Fruit fly (Drosophila melanogaster) Kc167 (cell line): Measurements from ENCODE around the gene mRpL24.

Experiments
- Myc ChIP-seq: fragments of >200 bp; optimal IDR thresholded peaks from 2 replicates; lab custom pipeline; 2017; ENCODE audit warnings: missing external identifiers
- Sin3A ChIP-seq: fragments of >200 bp; optimal IDR thresholded peaks from 2 replicates; lab custom pipeline; 2018; ENCODE audit warnings: missing external identifiers
- h ChIP-seq: fragments of >200 bp; optimal IDR thresholded peaks from 3 replicates; lab custom pipeline; 2018; ENCODE audit warnings: missing external identifiers
- insv ChIP-seq: fragments of >200 bp; optimal IDR thresholded peaks from 3 replicates; lab custom pipeline; 2018; ENCODE audit warnings: missing external identifiers
- psq ChIP-seq: fragments of >200 bp; optimal IDR thresholded peaks from 2 replicates; lab custom pipeline; 2017; ENCODE audit warnings: missing external identifiers
- ttk ChIP-seq: sonication (Bioruptor generic); optimal IDR thresholded peaks from 2 replicates; lab custom pipeline; 2017; ENCODE audit warnings: missing external identifiers

mRpL24 gene

dm6 chr2L:4945300-4945699, at the start of gene mRpL24, which contains the start of gene betaggt-I:
Gene mRpL24 (minus strand): TSS chr2L:4945361.
Gene betaggt-I (plus strand): TSS chr2L:4945579.
- TF ChIP-seq ttk (lab: Kevin White, UChicago) = no peak
- TF ChIP-seq h (lab: Kevin White, UChicago) = no peak
- TF ChIP-seq Myc (lab: Kevin White, UChicago) = no peak
- TF ChIP-seq Sin3A (lab: Kevin White, UChicago) = no peak
- no peak for TF ChIP-seq insv (lab: Kevin White, UChicago)
- no peak for TF ChIP-seq psq

dm6 chr2L:4982098-4982646, 37.0 kb upstream of the mRpL24 start:
- TF ChIP-seq Myc (lab: Kevin White, UChicago) (no peak), psq (no peak), ttk (lab: Kevin White, UChicago) (no peak), Sin3A (lab: Kevin White, UChicago) (no peak), h (lab: Kevin White, UChicago) (no peak), insv (lab: Kevin White, UChicago) (no peak)

- TF ChIP-seq psq = no peak
- TF ChIP-seq h (lab: Kevin White, UChicago) = no peak
- TF ChIP-seq insv (lab: Kevin White, UChicago) = no peak
- no peak for TF ChIP-seq Myc (lab: Kevin White, UChicago)
- no peak for TF ChIP-seq Sin3A (lab: Kevin White, UChicago)
- no peak for TF ChIP-seq ttk (lab: Kevin White, UChicago)
Observed at dm6 chr2L:4981278-4981966, 36.3 kb upstream of the mRpL24 start, which contains the start of the genes CG8892 and CG34126. Gene CG8892 (minus strand): TSS chr2L:4981592. Gene CG34126 (plus strand): TSS chr2L:4981614.

dm6 chr2L:4979138-4979537, 34.0 kb upstream of the mRpL24 start, which contains the start of gene CG8891:
Gene CG8891 (minus strand): TSS chr2L:4979379.
- TF ChIP-seq insv (lab: Kevin White, UChicago) (no peak), Sin3A (lab: Kevin White, UChicago) (no peak), psq (no peak), ttk (lab: Kevin White, UChicago) (no peak), Myc (lab: Kevin White, UChicago) (no peak), h (lab: Kevin White, UChicago) (no peak)

- no peak for TF ChIP-seq psq
- TF ChIP-seq ttk (lab: Kevin White, UChicago) = no peak
- no peak for TF ChIP-seq Myc (lab: Kevin White, UChicago)
- TF ChIP-seq insv (lab: Kevin White, UChicago) = no peak
- TF ChIP-seq Sin3A (lab: Kevin White, UChicago) = no peak
- TF ChIP-seq h (lab: Kevin White, UChicago) = no peak
Observed at dm6 chr2L:4976988-4977551, 31.9 kb upstream of the mRpL24 start, which contains the start of the genes Gmd and CG3792. Gene Gmd (minus strand): TSS chr2L:4977023. Gene CG3792 (plus strand): TSS chr2L:4977312.

dm6 chr2L:4973731-4974415, 28.7 kb upstream of the mRpL24 start, which contains the start of gene mRpL28:
Gene mRpL28 (plus strand): TSS chr2L:4973976.
- TF ChIP-seq Myc (lab: Kevin White, UChicago) (no peak), Sin3A (lab: Kevin White, UChicago) (no peak), ttk (lab: Kevin White, UChicago) (no peak), h (lab: Kevin White, UChicago) (no peak), psq (no peak)

dm6 chr2L:4971329-4971798, 26.2 kb upstream of the mRpL24 start, which contains the start of gene CG14043:
Gene CG14043 (plus strand): TSS chr2L:4971702.
- no peak for TF ChIP-seq psq
- TF ChIP-seq Myc (lab: Kevin White, UChicago) = no peak
- TF ChIP-seq h (lab: Kevin White, UChicago) = no peak
- no peak for TF ChIP-seq insv (lab: Kevin White, UChicago)
- TF ChIP-seq ttk (lab: Kevin White, UChicago) = no peak
- no peak for TF ChIP-seq Sin3A (lab: Kevin White, UChicago)

dm6 chr2L:4968767-4969166, 23.6 kb upstream of the mRpL24 start, which contains the start of the genes Scox and Polr1C:
Gene Scox (minus strand): TSS chr2L:4968935.
Gene Polr1C (plus strand): TSS chr2L:4969004.
- TF ChIP-seq h (lab: Kevin White, UChicago) (no peak), insv (lab: Kevin White, UChicago) (no peak), psq (no peak), Myc (lab: Kevin White, UChicago) (no peak), ttk (lab: Kevin White, UChicago) (no peak), Sin3A (lab: Kevin White, UChicago) (no peak)

- TF ChIP-seq ttk (lab: Kevin White, UChicago) (no peak), insv (lab: Kevin White, UChicago) (no peak), Sin3A (lab: Kevin White, UChicago) (no peak), Myc (lab: Kevin White, UChicago) (no peak), h (lab: Kevin White, UChicago) (no peak), psq (no peak)
Observed at dm6 chr2L:4967511-4967910, 22.4 kb upstream of the mRpL24 start, which contains the start of gene eIF3i. Gene eIF3i (minus strand): TSS chr2L:4967775.

- no peak for TF ChIP-seq insv (lab: Kevin White, UChicago)
- TF ChIP-seq psq = no peak
- no peak for TF ChIP-seq h (lab: Kevin White, UChicago)
- no peak for TF ChIP-seq Myc (lab: Kevin White, UChicago)
- no peak for TF ChIP-seq Sin3A (lab: Kevin White, UChicago)
- TF ChIP-seq ttk (lab: Kevin White, UChicago) = no peak
Observed at dm6 chr2L:4965923-4966322, 20.8 kb upstream of the mRpL24 start.
